Worm (Caenorhabditis elegans) whole organism, young adult: ENCODE results near the gene F55C12.4.

Experiments used
- B0336.3 ChIP-seq: fragments of 200-800 bp; sonication (Bioruptor generic); IDR thresholded peaks from 2 replicates; pipeline ENCODE4 v1.3.6; 2022; ENCODE audit warnings: missing genetic modification characterization, missing compliant biosample characterization
- F10E7.11 ChIP-seq: sonication (generic microtip); optimal IDR thresholded peaks from 2 replicates; lab custom pipeline; 2017; ENCODE audit warnings: mild to moderate bottlenecking, missing genetic modification characterization, moderate library complexity, missing compliant biosample characterization
- F23B12.7 ChIP-seq: sonication (generic microtip); optimal IDR thresholded peaks from 2 replicates; lab custom pipeline; 2017; ENCODE audit warnings: missing genetic modification characterization, mild to moderate bottlenecking, missing compliant biosample characterization, antibody characterized with exemption, moderate library complexity; ENCODE audit not compliant: insufficient read depth
- F49E8.2 ChIP-seq: sonication (generic microtip); optimal IDR thresholded peaks from 3 replicates; lab custom pipeline; 2017; ENCODE audit warnings: missing genetic modification characterization, mild to moderate bottlenecking, missing compliant biosample characterization, antibody characterized with exemption, moderate library complexity; ENCODE audit not compliant: insufficient read depth
- F52B5.7 ChIP-seq: sonication (generic microtip); optimal IDR thresholded peaks from 2 replicates; lab custom pipeline; 2016; ENCODE audit warnings: mild to moderate bottlenecking, missing genetic modification characterization, missing compliant biosample characterization
- F57C9.4 ChIP-seq: sonication (generic microtip); optimal IDR thresholded peaks from 2 replicates; lab custom pipeline; 2017; ENCODE audit warnings: mild to moderate bottlenecking, missing genetic modification characterization, missing compliant biosample characterization
- T26A5.8 ChIP-seq: sonication (generic microtip); optimal IDR thresholded peaks from 2 replicates; lab custom pipeline; 2016; ENCODE audit warnings: missing genetic modification characterization, missing compliant biosample characterization
- Y53G8AR.9 ChIP-seq: fragments of 200-800 bp; sonication (Bioruptor generic); conservative IDR thresholded peaks from 2 replicates; pipeline ENCODE4 v1.3.6; 2022; ENCODE audit warnings: missing genetic modification reagents, missing genetic modification characterization, missing compliant biosample characterization
- Y56A3A.18 ChIP-seq: fragments of 200-800 bp; sonication (Bioruptor generic); IDR thresholded peaks from 2 replicates; pipeline ENCODE4 v1.3.6; 2022; ENCODE audit warnings: missing genetic modification reagents, missing genetic modification characterization, missing compliant biosample characterization
- Y67H2A.10 ChIP-seq: fragments of 200-800 bp; sonication (Bioruptor generic); conservative IDR thresholded peaks from 2 replicates; pipeline ENCODE4 v1.3.6; 2022; ENCODE audit warnings: missing genetic modification reagents, missing genetic modification characterization, missing compliant biosample characterization
- Y79H2A.3 ChIP-seq: fragments of 200-800 bp; sonication (Bioruptor generic); conservative IDR thresholded peaks from 2 replicates; pipeline ENCODE4 v1.3.6; 2022; ENCODE audit warnings: missing genetic modification reagents, missing genetic modification characterization, missing compliant biosample characterization
- ZK185.1 ChIP-seq: sonication (generic microtip); optimal IDR thresholded peaks from 2 replicates; lab custom pipeline; 2016; ENCODE audit warnings: mild to moderate bottlenecking, missing genetic modification characterization, missing compliant biosample characterization; ENCODE audit not compliant: poor library complexity, severe bottlenecking
- aptf-2 ChIP-seq: fragments of 200-800 bp; sonication (Bioruptor generic); conservative IDR thresholded peaks from 2 replicates; pipeline ENCODE4 v1.3.6; 2022; ENCODE audit warnings: missing genetic modification reagents, missing genetic modification characterization, missing compliant biosample characterization
- atf-7 ChIP-seq: sonication (generic microtip); optimal IDR thresholded peaks from 2 replicates; lab custom pipeline; 2017; ENCODE audit warnings: mild to moderate bottlenecking, missing genetic modification characterization, missing compliant biosample characterization
- attf-6 ChIP-seq: fragments of 200-800 bp; sonication (Bioruptor generic); IDR thresholded peaks from 2 replicates; pipeline ENCODE4 v1.3.6; 2022; ENCODE audit warnings: missing genetic modification reagents, missing genetic modification characterization, missing compliant biosample characterization
- cebp-1 ChIP-seq, 2 experiments: fragments of 200-800 bp in 1 of 2; sonication (Bioruptor generic) in 1 of 2; sonication (generic microtip) in 1 of 2; IDR thresholded peaks in 1 of 2; optimal IDR thresholded peaks in 1 of 2; 2 replicates each; pipeline versions ENCODE4 v1.3.6 to Lab custom; 2017 to 2022; ENCODE audit warnings: missing compliant biosample characterization in 2 of 2, missing genetic modification characterization in 2 of 2, mild to moderate bottlenecking in 1 of 2, missing genetic modification reagents in 1 of 2, moderate library complexity in 1 of 2
- cebp-2 ChIP-seq: fragments of 200-800 bp; sonication (Bioruptor generic); IDR thresholded peaks from 2 replicates; pipeline ENCODE4 v1.3.6; 2022; ENCODE audit warnings: missing genetic modification characterization, missing compliant biosample characterization
- ceh-27 ChIP-seq: fragments of 200-800 bp; sonication (Bioruptor generic); optimal IDR thresholded peaks from 2 replicates; lab custom pipeline; 2018; ENCODE audit warnings: mild to moderate bottlenecking, missing genetic modification characterization, moderate library complexity, missing compliant biosample characterization
- ceh-58 ChIP-seq: fragments of 200-800 bp; sonication (Bioruptor generic); IDR thresholded peaks from 2 replicates; pipeline ENCODE4 v1.3.6; 2022; ENCODE audit warnings: missing genetic modification characterization, missing compliant biosample characterization
- ceh-79 ChIP-seq: sonication (generic microtip); optimal IDR thresholded peaks from 2 replicates; lab custom pipeline; 2017; ENCODE audit warnings: mild to moderate bottlenecking, missing genetic modification characterization, missing compliant biosample characterization
- dox-1 ChIP-seq: fragments of 200-800 bp; sonication (Bioruptor generic); IDR thresholded peaks from 2 replicates; pipeline ENCODE4 v1.3.6; 2022; ENCODE audit warnings: missing genetic modification reagents, missing genetic modification characterization, missing compliant biosample characterization
- dpff-1 ChIP-seq: sonication (generic microtip); optimal IDR thresholded peaks from 2 replicates; lab custom pipeline; 2017; ENCODE audit warnings: mild to moderate bottlenecking, missing genetic modification characterization, missing compliant biosample characterization
- egrh-3 ChIP-seq: fragments of 200-800 bp; sonication (Bioruptor generic); IDR thresholded peaks from 2 replicates; pipeline ENCODE4 v1.3.6; 2022; ENCODE audit warnings: missing genetic modification reagents, missing genetic modification characterization, missing compliant biosample characterization
- him-1 ChIP-seq: sonication (generic microtip); optimal IDR thresholded peaks from 2 replicates; lab custom pipeline; 2016; ENCODE audit warnings: missing genotype, missing genetic modification reagents, missing genetic modification characterization, missing compliant biosample characterization
- hlh-26 ChIP-seq: fragments of 200-800 bp; sonication (Bioruptor generic); conservative IDR thresholded peaks from 2 replicates; pipeline ENCODE4 v1.3.6; 2022; ENCODE audit warnings: missing genetic modification reagents, missing genetic modification characterization, missing compliant biosample characterization
- lsy-27 ChIP-seq: sonication (generic microtip); optimal IDR thresholded peaks from 2 replicates; lab custom pipeline; 2017; ENCODE audit warnings: missing genetic modification characterization, mild to moderate bottlenecking, missing compliant biosample characterization, antibody characterized with exemption, missing genotype, borderline replicate concordance; ENCODE audit not compliant: insufficient read depth
- madf-10 ChIP-seq: sonication (generic microtip); optimal IDR thresholded peaks from 2 replicates; lab custom pipeline; 2016; ENCODE audit warnings: mild to moderate bottlenecking, missing genetic modification characterization, missing compliant biosample characterization
- madf-3 ChIP-seq: fragments of 200-800 bp; sonication (Bioruptor generic); IDR thresholded peaks from 2 replicates; pipeline ENCODE4 v1.3.6; 2022; ENCODE audit warnings: missing genetic modification reagents, missing genetic modification characterization, missing compliant biosample characterization
- madf-8 ChIP-seq: fragments of 200-800 bp; sonication (Bioruptor generic); conservative IDR thresholded peaks from 2 replicates; pipeline ENCODE4 v1.3.6; 2022; ENCODE audit warnings: missing genetic modification reagents, missing genetic modification characterization, missing compliant biosample characterization
- mel-28 ChIP-seq: sonication (generic microtip); optimal IDR thresholded peaks from 2 replicates; lab custom pipeline; 2016; ENCODE audit warnings: borderline replicate concordance, mild to moderate bottlenecking, missing genetic modification characterization, missing compliant biosample characterization
- nfya-1 ChIP-seq: sonication (generic microtip); optimal IDR thresholded peaks from 2 replicates; lab custom pipeline; 2017; ENCODE audit warnings: antibody characterized with exemption, missing compliant biosample characterization, missing genetic modification characterization, borderline replicate concordance; ENCODE audit not compliant: insufficient read depth
- nhr-27 ChIP-seq: fragments of 200-800 bp; sonication (Bioruptor generic); optimal IDR thresholded peaks from 2 replicates; lab custom pipeline; 2018; ENCODE audit warnings: mild to moderate bottlenecking, missing genetic modification characterization, moderate library complexity, missing compliant biosample characterization
- nhr-90 ChIP-seq: sonication (generic microtip); optimal IDR thresholded peaks from 2 replicates; lab custom pipeline; 2016; ENCODE audit warnings: missing genotype, mild to moderate bottlenecking, missing genetic modification characterization, missing compliant biosample characterization
- pbrm-1 ChIP-seq: fragments of 200-800 bp; sonication (Bioruptor generic); IDR thresholded peaks from 2 replicates; pipeline ENCODE4 v1.3.6; 2022; ENCODE audit warnings: missing genetic modification reagents, missing genetic modification characterization, missing compliant biosample characterization
- rec-8 ChIP-seq, 2 experiments: sonication (generic microtip); optimal IDR thresholded peaks; 2 replicates each; lab custom pipeline; 2016; ENCODE audit warnings: mild to moderate bottlenecking in 2 of 2, missing genetic modification characterization in 2 of 2, missing genetic modification reagents in 2 of 2, missing genotype in 2 of 2, missing biosample characterization in 1 of 2, missing compliant biosample characterization in 1 of 2, moderate library complexity in 1 of 2
- rpc-1 ChIP-seq, 2 experiments: fragments of 150-350 bp in 1 of 2; sonication (generic microtip) in 1 of 2; optimal IDR thresholded peaks; 2 replicates each; lab custom pipeline; 2014 to 2018; ENCODE audit warnings: missing biosample characterization in 1 of 2, missing genetic modification characterization in 1 of 2, missing genetic modification reagents in 1 of 2, missing genotype in 1 of 2
- snpc-1.1 ChIP-seq: sonication (generic microtip); optimal IDR thresholded peaks from 2 replicates; lab custom pipeline; 2017; ENCODE audit warnings: missing genetic modification characterization, mild to moderate bottlenecking, missing compliant biosample characterization, antibody characterized with exemption, moderate library complexity, missing genotype, missing genetic modification reagents; ENCODE audit not compliant: insufficient read depth
- snpc-1.3 ChIP-seq: sonication (generic microtip); optimal IDR thresholded peaks from 2 replicates; lab custom pipeline; 2017; ENCODE audit warnings: missing genetic modification characterization, mild to moderate bottlenecking, missing compliant biosample characterization, antibody characterized with exemption, moderate library complexity, missing genotype, missing genetic modification reagents; ENCODE audit not compliant: insufficient read depth
- somi-1 ChIP-seq: fragments of 200-800 bp; sonication (Bioruptor generic); optimal IDR thresholded peaks from 2 replicates; lab custom pipeline; 2018; ENCODE audit warnings: mild to moderate bottlenecking, missing genetic modification characterization, missing compliant biosample characterization
- tlf-1 ChIP-seq: fragments of 200-800 bp; sonication (Bioruptor generic); optimal IDR thresholded peaks from 2 replicates; lab custom pipeline; 2018; ENCODE audit warnings: mild to moderate bottlenecking, missing genetic modification characterization, missing compliant biosample characterization
- unc-62 ChIP-seq: fragments of 150-350 bp; optimal IDR thresholded peaks from 2 replicates; lab custom pipeline; 2014; ENCODE audit warnings: missing biosample characterization, missing genetic modification reagents, missing genetic modification characterization
- xnd-1 ChIP-seq: sonication (generic microtip); optimal IDR thresholded peaks from 2 replicates; lab custom pipeline; 2016; ENCODE audit warnings: missing genotype, missing genetic modification reagents, missing genetic modification characterization, missing compliant biosample characterization
- zfh-2 ChIP-seq: fragments of 200-800 bp; sonication (Bioruptor generic); conservative IDR thresholded peaks from 2 replicates; pipeline ENCODE4 v1.3.6; 2022; ENCODE audit warnings: missing genetic modification reagents, missing genetic modification characterization, missing compliant biosample characterization
- ztf-22 ChIP-seq: fragments of 200-800 bp; sonication (Bioruptor generic); optimal IDR thresholded peaks from 2 replicates; lab custom pipeline; 2018; ENCODE audit warnings: mild to moderate bottlenecking, missing genetic modification characterization, moderate library complexity, missing compliant biosample characterization
- ztf-28 ChIP-seq: fragments of 200-800 bp; sonication (Bioruptor generic); IDR thresholded peaks from 2 replicates; pipeline ENCODE4 v1.3.6; 2022; ENCODE audit warnings: missing genetic modification reagents, missing genetic modification characterization, missing compliant biosample characterization
- ztf-3 ChIP-seq: fragments of 200-800 bp; sonication (Bioruptor generic); optimal IDR thresholded peaks from 2 replicates; lab custom pipeline; 2018; ENCODE audit warnings: mild to moderate bottlenecking, missing genetic modification characterization, missing compliant biosample characterization

F55C12.4 gene

DNA sequence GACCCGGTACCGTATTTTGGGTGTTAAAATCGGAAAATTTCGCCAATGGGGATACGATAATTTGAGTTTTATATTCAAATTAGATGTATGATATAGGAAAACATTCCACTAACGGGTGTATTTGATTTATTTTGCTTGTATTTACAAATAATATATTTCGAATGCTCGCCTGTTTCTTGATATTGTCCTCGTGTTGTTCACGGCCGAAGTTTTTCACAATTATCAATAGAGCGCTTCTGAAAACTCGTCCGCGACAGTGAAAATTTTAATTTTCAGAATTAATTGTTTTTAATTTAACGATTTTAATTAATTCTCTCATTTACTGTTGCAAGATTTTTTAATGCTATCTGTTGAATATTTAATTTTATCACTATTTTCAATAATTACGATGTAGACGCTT, 38.6 kb downstream of the F55C12.4 start (continued):
- no peak for TF ChIP-seq egrh-3
- TF ChIP-seq aptf-2 = 0 out of 2 replicates have a peak, but pooled peaks have one; percentile 26
- peak; percentile 40 for TF ChIP-seq him-1 (tag; lab: Kevin White, UChicago)
- TF ChIP-seq snpc-1.3 (tag; lab: Kevin White, UChicago) = no peak
- no peak for TF ChIP-seq ztf-3 (GFP tag; lab: Kevin White, UChicago)
- TF ChIP-seq rec-8 (tag; optimal IDR thresholded peaks at IDR 0.05; lab: Kevin White, UChicago) = no peak
- TF ChIP-seq nhr-27 = no peak
- TF ChIP-seq F23B12.7 (tag; lab: Kevin White, UChicago) = no peak
- TF ChIP-seq T26A5.8 (tag; lab: Kevin White, UChicago) = no peak
- no peak for TF ChIP-seq unc-62 (GFP tag; lab: Kevin White, UChicago)
- TF ChIP-seq nhr-90 (tag; lab: Kevin White, UChicago) = no peak
- TF ChIP-seq Y79H2A.3 (GFP tag; lab: Robert Waterston, UW) = no peak
- TF ChIP-seq tlf-1 (GFP tag; lab: Kevin White, UChicago) = no peak
- TF ChIP-seq lsy-27 (tag; lab: Kevin White, UChicago) = no peak
- no peak for TF ChIP-seq F10E7.11 (tag; lab: Kevin White, UChicago)
- TF ChIP-seq Y53G8AR.9 (GFP tag; lab: Robert Waterston, UW) = no peak
- TF ChIP-seq cebp-2 (GFP tag; lab: Robert Waterston, UW) = no peak
- no peak for TF ChIP-seq nfya-1
- no peak for TF ChIP-seq F49E8.2
- no peak for TF ChIP-seq B0336.3
- no peak for TF ChIP-seq F52B5.7 (tag; lab: Kevin White, UChicago)
- TF ChIP-seq rpc-1 (optimal IDR thresholded peaks at IDR 0.05; lab: Kevin White, UChicago) = no peak
- no peak for TF ChIP-seq rpc-1 (tag; optimal IDR thresholded peaks at IDR 0.05; lab: Kevin White, UChicago)
- TF ChIP-seq ZK185.1 (tag; lab: Kevin White, UChicago) = peak; percentile 34
- TF ChIP-seq Y56A3A.18 (GFP tag; lab: Robert Waterston, UW) = no peak
- no peak for TF ChIP-seq madf-3 (GFP tag; lab: Robert Waterston, UW)
- no peak for TF ChIP-seq ztf-22 (GFP tag; lab: Kevin White, UChicago)
- no peak for TF ChIP-seq cebp-1 (GFP tag; IDR thresholded peaks at IDR 0.05; lab: Robert Waterston, UW)
- TF ChIP-seq cebp-1 (tag; optimal IDR thresholded peaks at IDR 0.05; lab: Kevin White, UChicago) = no peak
- no peak for TF ChIP-seq somi-1 (GFP tag; lab: Kevin White, UChicago)
- TF ChIP-seq madf-10 (tag; lab: Kevin White, UChicago) = no peak
- peak; percentile 29 for TF ChIP-seq ceh-27 (GFP tag; lab: Kevin White, UChicago)
- TF ChIP-seq Y67H2A.10 (GFP tag; lab: Robert Waterston, UW) = no peak
- no peak for TF ChIP-seq ceh-58 (GFP tag; lab: Robert Waterston, UW)
- TF ChIP-seq dox-1 (GFP tag; lab: Robert Waterston, UW) = peak; percentile 70
- no peak for TF ChIP-seq xnd-1 (tag; lab: Kevin White, UChicago)
- 0 out of 2 replicates have a peak, but pooled peaks have one; percentile 35 for TF ChIP-seq attf-6
- no peak for TF ChIP-seq dpff-1 (tag; lab: Kevin White, UChicago)
- no peak for TF ChIP-seq F57C9.4 (tag; lab: Kevin White, UChicago)
- TF ChIP-seq atf-7 (tag; lab: Kevin White, UChicago) = no peak
- TF ChIP-seq pbrm-1 = 0 out of 2 replicates have a peak, but pooled peaks have one; percentile 41
- no peak for TF ChIP-seq snpc-1.1 (tag; lab: Kevin White, UChicago)
- TF ChIP-seq ztf-28 = 0 out of 2 replicates have a peak, but pooled peaks have one; percentile 61
- no peak for TF ChIP-seq mel-28 (tag; lab: Kevin White, UChicago)
- peak; percentile 39; the same call in 1 of the 2 replicates for TF ChIP-seq madf-8
- TF ChIP-seq zfh-2 (GFP tag; lab: Robert Waterston, UW) = no peak
- no peak for TF ChIP-seq hlh-26 (GFP tag; lab: Robert Waterston, UW)
- TF ChIP-seq ceh-79 (tag; lab: Kevin White, UChicago) = no peak
